Worm (Caenorhabditis elegans): ENCODE data around the gene nas-12.
A peak's percentile ranks its signal among the peaks of the same experiment; 100 is the strongest.

Gene nas-12

DNA sequence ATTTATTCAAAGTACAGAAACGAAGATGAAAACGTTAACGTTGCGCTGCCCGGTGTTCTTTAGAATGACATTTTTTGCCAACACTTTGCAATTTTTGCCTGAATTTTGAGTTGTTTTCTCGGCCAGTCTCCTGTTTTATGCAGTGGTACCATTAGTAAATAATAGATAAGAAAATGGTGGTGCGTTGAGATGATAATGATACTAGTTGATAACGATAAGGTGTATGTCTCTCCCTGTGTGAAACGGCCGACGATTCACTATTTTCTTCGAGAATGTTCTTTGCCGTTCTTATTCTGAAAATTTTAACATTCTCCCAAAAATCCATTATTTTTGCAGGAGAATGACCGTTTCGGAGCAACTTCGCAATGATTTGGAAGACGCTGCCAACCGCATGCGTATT, 19.5 kb downstream of the nas-12 start, which contains the start of gene tkt-1:
tkt-1 (plus strand) TSS at position 337 of the 400 bp plus-strand sequence.
- TF ChIP-seq rpc-1 (optimal IDR thresholded peaks at IDR 0.05) (no peak), rpc-1 (tag; optimal IDR thresholded peaks at IDR 0.05) (no peak), tbx-9 (tag; optimal IDR thresholded peaks at IDR 0.05; ENCODE audit: borderline replicate concordance) (no peak), ekl-4 (GFP tag; IDR thresholded peaks at IDR 0.05) (0 out of 2 replicates have a peak, but pooled peaks have one; percentile 40), sdz-38 (tag; optimal IDR thresholded peaks at IDR 0.05) (no peak), Y95B8A.8 (GFP tag; IDR thresholded peaks at IDR 0.05) (no peak), ztf-25 (GFP tag; IDR thresholded peaks at IDR 0.05) (no peak), snpc-4 (GFP tag; optimal IDR thresholded peaks at IDR 0.05) (no peak), snpc-4 (tag; optimal IDR thresholded peaks at IDR 0.05) (no peak), unc-62 (GFP tag; optimal IDR thresholded peaks at IDR 0.05) (no peak), dox-1 (GFP tag; IDR thresholded peaks at IDR 0.05) (no peak), Y67H2A.10 (GFP tag; conservative IDR thresholded peaks at IDR 0.05) (no peak), ets-4 (GFP tag; optimal IDR thresholded peaks at IDR 0.05) (peak; percentile 26), ama-1 (optimal IDR thresholded peaks at IDR 0.05) (no peak), ama-1 (GFP tag; optimal IDR thresholded peaks at IDR 0.05) (no peak), snpc-1.3 (tag; optimal IDR thresholded peaks at IDR 0.05; ENCODE audit: insufficient read depth) (no peak), tbp1 (GFP tag; optimal IDR thresholded peaks at IDR 0.05) (peak; percentile 10), repo-1 (tag; optimal IDR thresholded peaks at IDR 0.05) (no peak), nhr-80 (tag; optimal IDR thresholded peaks at IDR 0.05) (peak; percentile 74), lin-54 (GFP tag; optimal IDR thresholded peaks at IDR 0.05) (no peak), pha-4 (tag; optimal IDR thresholded peaks at IDR 0.05) (no peak), sea-2 (GFP tag; IDR thresholded peaks at IDR 0.05) (no peak), cebp-1 (GFP tag; IDR thresholded peaks at IDR 0.05) (no peak), cebp-1 (tag; optimal IDR thresholded peaks at IDR 0.05) (peak; percentile 4), F57A8.1 (GFP tag; optimal IDR thresholded peaks at IDR 0.05) (no peak), hsf-1 (GFP tag; IDR thresholded peaks at IDR 0.05) (peak; percentile 74)

DNA sequence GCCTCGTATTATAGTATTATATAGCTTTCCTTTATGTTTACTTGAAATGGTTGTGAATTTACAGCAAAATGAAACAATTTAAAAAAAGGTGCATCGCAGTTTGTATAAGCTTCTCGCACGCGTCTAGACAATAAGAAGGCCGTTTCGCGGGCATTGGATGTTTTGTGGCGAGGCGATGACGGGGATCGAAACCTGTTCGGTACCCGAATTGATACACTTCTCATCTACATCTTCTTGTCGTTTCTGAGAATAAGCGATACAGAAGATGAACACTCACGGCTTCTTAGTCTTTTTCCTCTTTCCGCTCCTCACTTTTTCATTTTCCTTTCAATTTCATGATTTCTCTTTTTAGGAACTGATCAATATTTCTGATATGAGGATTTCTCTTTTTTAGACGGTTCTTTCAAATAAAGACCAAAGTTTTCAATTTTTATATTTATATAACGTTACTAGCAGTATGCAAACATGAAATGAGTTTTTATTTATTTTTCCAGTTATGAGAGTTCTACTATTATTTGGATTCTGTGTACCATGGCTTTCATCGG, 21.9 kb downstream of the nas-12 start, which contains the start of gene F01G10.10:
F01G10.10 (plus strand) TSS at position 495 of the 545 bp plus-strand sequence.
- TF ChIP-seq F10E7.11 (tag; optimal IDR thresholded peaks at IDR 0.05): peak; percentile 18
- TF ChIP-seq ceh-79 (tag; optimal IDR thresholded peaks at IDR 0.05): no peak
- TF ChIP-seq madf-6 (GFP tag; IDR thresholded peaks at IDR 0.05): peak; percentile 74
- TF ChIP-seq C17E4.6 (GFP tag; IDR thresholded peaks at IDR 0.05): peak; percentile 37; the same call in 1 of the 2 replicates
- TF ChIP-seq ama-1 (optimal IDR thresholded peaks at IDR 0.05): peak; percentile 19
- TF ChIP-seq ama-1 (GFP tag; optimal IDR thresholded peaks at IDR 0.05): no peak
- TF ChIP-seq chd-7 (tag; optimal IDR thresholded peaks at IDR 0.05): peak; percentile 46
- no peak for TF ChIP-seq mes-4 (tag; optimal IDR thresholded peaks at IDR 0.05)
- 0 out of 2 replicates have a peak, but pooled peaks have one; percentile 71 for TF ChIP-seq ceh-58 (GFP tag; IDR thresholded peaks at IDR 0.05)
- peak; percentile 20 for TF ChIP-seq lin-40 (tag; optimal IDR thresholded peaks at IDR 0.05)
- no peak for TF ChIP-seq Y67H2A.10 (GFP tag; conservative IDR thresholded peaks at IDR 0.05)
- no peak for TF ChIP-seq B0035.1 (tag; optimal IDR thresholded peaks at IDR 0.05)
- TF ChIP-seq tlf-1 (GFP tag; optimal IDR thresholded peaks at IDR 0.05): peak; percentile 21
- TF ChIP-seq hrde-1 (tag; optimal IDR thresholded peaks at IDR 0.05; ENCODE audit: borderline replicate concordance): peak; percentile 72
- no peak for TF ChIP-seq fkh-3 (tag; optimal IDR thresholded peaks at IDR 0.05)
- no peak for TF ChIP-seq bed-1 (GFP tag; IDR thresholded peaks at IDR 0.05)
- no peak for TF ChIP-seq hlh-26 (GFP tag; conservative IDR thresholded peaks at IDR 0.05)
- no peak for TF ChIP-seq aptf-3 (GFP tag; IDR thresholded peaks at IDR 0.05)
- no peak for TF ChIP-seq lin-35 (GFP tag; optimal IDR thresholded peaks at IDR 0.05)
- no peak for TF ChIP-seq madf-10 (tag; optimal IDR thresholded peaks at IDR 0.05)
- TF ChIP-seq die-1 (tag; optimal IDR thresholded peaks at IDR 0.05): peak; percentile 23
- TF ChIP-seq dox-1 (GFP tag; IDR thresholded peaks at IDR 0.05): peak; percentile 60
- TF ChIP-seq F49E8.2 (tag; optimal IDR thresholded peaks at IDR 0.05; ENCODE audit: insufficient read depth): peak; percentile 5
- peak; percentile 56; the same call in 1 of the 2 replicates for TF ChIP-seq lin-26 (GFP tag; IDR thresholded peaks at IDR 0.05)
- 0 out of 2 replicates have a peak, but pooled peaks have one; percentile 23 for TF ChIP-seq ceh-40 (GFP tag; IDR thresholded peaks at IDR 0.05)
- TF ChIP-seq rec-8 (tag; optimal IDR thresholded peaks at IDR 0.05): peak in 1 of 2 experiments; percentile 31
- peak; percentile 10; the same call in 1 of the 2 replicates for TF ChIP-seq nfyb-1 (GFP tag; IDR thresholded peaks at IDR 0.05)

Measured in whole organism, young adult.